Fruit fly (Drosophila melanogaster) whole organism, embryonic: ENCODE results near the gene CG31388.

ENCODE experiments used
- CG11456 ChIP-seq: fragments of 200-800 bp; sonication (Bioruptor generic); IDR thresholded peaks from 3 replicates; pipeline ENCODE4 v1.3.6; 2022; ENCODE audit warnings: missing biosample characterization, missing genetic modification characterization
- CG12155 ChIP-seq: fragments of 200-800 bp; sonication (Bioruptor generic); optimal IDR thresholded peaks from 3 replicates; lab custom pipeline; 2016; ENCODE audit warnings: missing biosample characterization, missing genetic modification characterization
- CG13296 ChIP-seq: fragments of 200-800 bp; sonication (Bioruptor generic); optimal IDR thresholded peaks from 3 replicates; lab custom pipeline; 2018; ENCODE audit warnings: missing biosample characterization, mild to moderate bottlenecking, missing genetic modification characterization
- CG14710 ChIP-seq: fragments of 200-800 bp; sonication (Bioruptor generic); optimal IDR thresholded peaks from 3 replicates; lab custom pipeline; 2019; ENCODE audit warnings: missing biosample characterization, mild to moderate bottlenecking, missing genetic modification characterization, moderate library complexity
- CG1603 ChIP-seq: fragments of 200-800 bp; sonication (Bioruptor generic); optimal IDR thresholded peaks from 2 replicates; lab custom pipeline; 2019; ENCODE audit warnings: missing biosample characterization, mild to moderate bottlenecking, missing genetic modification characterization, moderate library complexity
- CG17612 ChIP-seq: fragments of 200-800 bp; sonication (Bioruptor generic); IDR thresholded peaks from 2 replicates; pipeline ENCODE4 v1.3.6; 2022; ENCODE audit warnings: missing biosample characterization, missing genetic modification characterization
- CG34224 ChIP-seq: fragments of 200-800 bp; sonication (Bioruptor generic); IDR thresholded peaks from 3 replicates; pipeline ENCODE4 v1.3.6; 2022; ENCODE audit warnings: missing biosample characterization, missing genetic modification characterization; ENCODE audit not compliant: partially characterized antibody
- CG4820 ChIP-seq: fragments of 200-800 bp; sonication (Bioruptor generic); optimal IDR thresholded peaks from 3 replicates; lab custom pipeline; 2016; ENCODE audit warnings: missing biosample characterization, missing genetic modification characterization
- CG8359 ChIP-seq: fragments of 200-800 bp; sonication (Bioruptor generic); optimal IDR thresholded peaks from 2 replicates; lab custom pipeline; 2017; ENCODE audit warnings: missing biosample characterization, mild to moderate bottlenecking, missing genetic modification characterization, borderline replicate concordance
- CG9727 ChIP-seq: fragments of 200-800 bp; sonication (Bioruptor generic); optimal IDR thresholded peaks from 3 replicates; lab custom pipeline; 2017; ENCODE audit warnings: missing biosample characterization, mild to moderate bottlenecking, missing genetic modification characterization
- CTCF ChIP-seq: fragments of 200-800 bp; sonication (Bioruptor generic); optimal IDR thresholded peaks from 2 replicates; lab custom pipeline; 2017; ENCODE audit warnings: missing biosample characterization, mild to moderate bottlenecking, missing genetic modification characterization, moderate library complexity
- Deaf1 ChIP-seq: fragments of 200-800 bp; optimal IDR thresholded peaks from 3 replicates; lab custom pipeline; 2019; ENCODE audit warnings: missing biosample characterization, mild to moderate bottlenecking, missing genetic modification characterization, moderate library complexity
- Doc3 ChIP-seq: fragments of 200-800 bp; sonication (Bioruptor generic); IDR thresholded peaks from 3 replicates; pipeline ENCODE4 v1.3.6; 2022; ENCODE audit warnings: missing biosample characterization, missing genetic modification characterization; ENCODE audit not compliant: partially characterized antibody
- GATAe ChIP-seq: fragments of 200-800 bp; sonication (Bioruptor generic); conservative IDR thresholded peaks from 2 replicates; pipeline ENCODE4 v1.3.6; 2022; ENCODE audit warnings: missing biosample characterization, missing genetic modification characterization
- Gsc ChIP-seq: fragments of 200-800 bp; sonication (Bioruptor generic); IDR thresholded peaks from 2 replicates; pipeline ENCODE4 v1.3.6; 2022; ENCODE audit warnings: missing biosample characterization, missing genetic modification characterization
- H15 ChIP-seq: fragments of 200-800 bp; sonication (Bioruptor generic); IDR thresholded peaks from 3 replicates; pipeline ENCODE4 v1.3.6; 2022; ENCODE audit warnings: missing biosample characterization, missing genetic modification characterization
- Hey ChIP-seq: fragments of 200-800 bp; sonication (Bioruptor generic); optimal IDR thresholded peaks from 3 replicates; lab custom pipeline; 2018; ENCODE audit warnings: missing biosample characterization, mild to moderate bottlenecking, missing genetic modification characterization
- Hr3 ChIP-seq: fragments of 200-800 bp; sonication (Bioruptor generic); optimal IDR thresholded peaks from 3 replicates; lab custom pipeline; 2016; ENCODE audit warnings: missing biosample characterization, missing genetic modification characterization
- Jarid2 ChIP-seq: fragments of 200-800 bp; sonication (Bioruptor generic); optimal IDR thresholded peaks from 3 replicates; lab custom pipeline; 2017; ENCODE audit warnings: mild to moderate bottlenecking, missing biosample characterization, missing genetic modification reagents, missing genetic modification characterization
- Med ChIP-seq: fragments of 200-800 bp; sonication (Bioruptor generic); peaks from one replicate; lab custom pipeline; 2016; ENCODE audit warnings: missing biosample characterization, missing genetic modification characterization, mild to moderate bottlenecking, inconsistent platforms, moderate library complexity
- Meics ChIP-seq: fragments of 200-800 bp; sonication (Bioruptor generic); optimal IDR thresholded peaks from 2 replicates; lab custom pipeline; 2017; ENCODE audit warnings: missing biosample characterization, mild to moderate bottlenecking, missing genetic modification characterization
- Sox102F ChIP-seq: fragments of 200-800 bp; sonication (Bioruptor generic); optimal IDR thresholded peaks from 2 replicates; lab custom pipeline; 2018; ENCODE audit warnings: missing biosample characterization, mild to moderate bottlenecking, missing genetic modification characterization, moderate library complexity
- Xrp1 ChIP-seq: fragments of 200-800 bp; sonication (Bioruptor generic); IDR thresholded peaks from 2 replicates; pipeline ENCODE4 v1.3.6; 2022; ENCODE audit warnings: missing biosample characterization, missing genetic modification characterization
- YL-1 ChIP-seq: fragments of 200-800 bp; sonication (Bioruptor generic); optimal IDR thresholded peaks from 3 replicates; lab custom pipeline; 2017; ENCODE audit warnings: missing biosample characterization, mild to moderate bottlenecking, missing genetic modification characterization
- amos ChIP-seq: fragments of 200-800 bp; sonication (Bioruptor generic); IDR thresholded peaks from 2 replicates; pipeline ENCODE4 v1.3.6; 2022; ENCODE audit warnings: missing biosample characterization, missing genetic modification characterization; ENCODE audit not compliant: partially characterized antibody
- bigmax ChIP-seq: fragments of 200-800 bp; sonication (Bioruptor generic); optimal IDR thresholded peaks from 2 replicates; lab custom pipeline; 2018; ENCODE audit warnings: missing biosample characterization, mild to moderate bottlenecking, missing genetic modification characterization
- cg ChIP-seq: fragments of 200-800 bp; sonication (Bioruptor generic); optimal IDR thresholded peaks from 3 replicates; lab custom pipeline; 2019; ENCODE audit warnings: missing biosample characterization, mild to moderate bottlenecking, missing genetic modification characterization, moderate library complexity
- dimm ChIP-seq: fragments of 200-800 bp; sonication (Bioruptor generic); IDR thresholded peaks from 2 replicates; pipeline ENCODE4 v1.3.6; 2022; ENCODE audit warnings: missing biosample characterization, missing genetic modification characterization
- fd64A ChIP-seq: fragments of 200-800 bp; sonication (Bioruptor generic); optimal IDR thresholded peaks from 3 replicates; lab custom pipeline; 2018; ENCODE audit warnings: missing biosample characterization, mild to moderate bottlenecking, missing genetic modification characterization
- gcm2 ChIP-seq: fragments of 200-800 bp; sonication (Bioruptor generic); optimal IDR thresholded peaks from 2 replicates; lab custom pipeline; 2016; ENCODE audit warnings: missing biosample characterization, missing genetic modification characterization
- ind ChIP-seq: fragments of 200-800 bp; sonication (Bioruptor generic); optimal IDR thresholded peaks from 3 replicates; lab custom pipeline; 2016; ENCODE audit warnings: missing biosample characterization, missing genetic modification characterization
- onecut ChIP-seq: fragments of 200-800 bp; sonication (Bioruptor generic); IDR thresholded peaks from 2 replicates; pipeline ENCODE4 v1.3.6; 2022; ENCODE audit warnings: missing biosample characterization, missing genetic modification characterization
- pros ChIP-seq: fragments of 200-800 bp; sonication (Bioruptor generic); optimal IDR thresholded peaks from 3 replicates; lab custom pipeline; 2019; ENCODE audit warnings: missing biosample characterization, mild to moderate bottlenecking, missing genetic modification characterization, moderate library complexity
- sc ChIP-seq, 3 experiments: fragments of >200 bp in 2 of 3; fragments of 200-800 bp in 1 of 3; sonication (Bioruptor generic) in 1 of 3; optimal IDR thresholded peaks; 2 replicates in 2 of 3; 3 replicates in 1 of 3; lab custom pipeline; 2017; ENCODE audit warnings: mild to moderate bottlenecking in 1 of 3, missing biosample characterization in 1 of 3, missing genetic modification characterization in 1 of 3, missing genetic modification reagents in 1 of 3
- sisA ChIP-seq: fragments of 200-800 bp; sonication (Bioruptor generic); IDR thresholded peaks from 2 replicates; pipeline ENCODE4 v1.3.6; 2022; ENCODE audit warnings: missing biosample characterization, missing genetic modification characterization
- slbo ChIP-seq: fragments of 200-800 bp; sonication (Bioruptor generic); IDR thresholded peaks from 2 replicates; pipeline ENCODE4 v1.3.6; 2022; ENCODE audit warnings: missing biosample characterization, missing genetic modification characterization
- slp2 ChIP-seq: fragments of 200-800 bp; sonication (Bioruptor generic); optimal IDR thresholded peaks from 2 replicates; lab custom pipeline; 2016; ENCODE audit warnings: missing biosample characterization, missing genetic modification characterization
- zf30C ChIP-seq: fragments of 200-800 bp; sonication (Bioruptor generic); optimal IDR thresholded peaks from 3 replicates; lab custom pipeline; 2018; ENCODE audit warnings: missing biosample characterization, mild to moderate bottlenecking, missing genetic modification characterization

The CG31388 gene

DNA sequence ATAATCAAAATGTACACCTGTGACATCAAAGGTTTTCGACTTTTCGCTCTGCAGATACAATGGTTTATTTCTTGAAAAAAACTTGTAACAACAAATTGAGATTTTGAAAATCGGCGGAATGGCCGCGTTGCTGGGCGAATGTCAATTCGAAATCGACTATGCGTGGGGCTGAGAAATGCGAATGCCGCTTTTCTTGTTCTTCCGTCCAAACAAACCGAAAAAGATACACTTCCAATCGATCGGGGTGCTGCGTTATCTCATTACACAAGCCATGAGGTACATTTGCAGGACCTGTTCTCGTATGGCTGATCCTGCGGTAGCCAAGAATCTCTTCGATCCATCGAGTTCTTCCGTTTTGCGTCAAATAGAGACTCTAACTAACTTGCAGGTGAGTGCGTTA is at the start of gene CG31388 (continued):
- TF ChIP-seq Xrp1 (GFP tag; lab: Robert Waterston, UW) (no peak), onecut (peak; percentile 32; the same call in 1 of the 2 replicates), cg (GFP tag; lab: Kevin White, UChicago) (no peak), H15 (GFP tag; lab: Robert Waterston, UW) (no peak), amos (no peak; the same call in 1 of the 2 replicates), CG17612 (GFP tag; lab: Robert Waterston, UW) (no peak), CG8359 (no peak), sc (optimal IDR thresholded peaks at IDR 0.05; lab: Kevin White, UChicago) (no peak), sc (GFP tag; optimal IDR thresholded peaks at IDR 0.05; lab: Kevin White, UChicago) (no peak), Doc3 (GFP tag; lab: Robert Waterston, UW) (no peak), YL-1 (GFP tag; lab: Kevin White, UChicago) (peak; percentile 63), ind (no peak), Gsc (GFP tag; lab: Robert Waterston, UW) (no peak), bigmax (no peak), CTCF (GFP tag; lab: Kevin White, UChicago) (no peak), CG9727 (GFP tag; lab: Kevin White, UChicago) (no peak), CG34224 (GFP tag; lab: Robert Waterston, UW) (no peak), CG14710 (peak; percentile 95), CG13296 (GFP tag; lab: Kevin White, UChicago) (no peak), sisA (GFP tag; lab: Robert Waterston, UW) (no peak)
- TF ChIP-seq, all 482 proteins: peak for 26

DNA sequence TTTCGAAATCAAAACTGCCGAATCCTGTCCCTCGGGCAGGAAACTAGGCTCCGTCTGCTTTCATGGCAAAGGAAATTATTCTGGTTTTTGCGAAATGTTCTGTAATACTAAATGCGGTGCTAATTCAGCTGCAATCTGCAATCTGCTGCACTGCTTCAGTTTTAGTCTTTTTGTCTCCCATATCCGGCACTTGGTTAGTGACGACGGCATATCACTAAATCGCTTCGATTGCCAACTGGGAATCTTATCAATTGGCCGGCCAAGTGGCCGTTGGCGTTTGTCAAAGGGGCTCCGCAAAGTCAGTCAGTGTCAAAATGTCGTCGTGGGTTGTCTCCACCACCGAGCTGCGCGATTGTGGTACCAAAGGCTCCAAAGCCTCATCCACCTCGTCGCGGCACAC is 41.8 kb upstream of the CG31388 start, which contains the start of gene CG18577:
Gene CG18577, plus strand, starts transcription at position 301 of the 400 bp plus-strand sequence.
- TF ChIP-seq dimm (GFP tag; lab: Robert Waterston, UW) (no peak), CG4820 (GFP tag; lab: Kevin White, UChicago) (no peak), pros (GFP tag; lab: Kevin White, UChicago) (no peak), Xrp1 (GFP tag; lab: Robert Waterston, UW) (no peak), zf30C (no peak), gcm2 (GFP tag; lab: Kevin White, UChicago) (no peak), Sox102F (GFP tag; lab: Kevin White, UChicago) (no peak), slp2 (GFP tag; lab: Kevin White, UChicago) (no peak), Jarid2 (no peak), CG11456 (0 out of 3 replicates have a peak, but pooled peaks have one; percentile 5), Deaf1 (tag; lab: Kevin White, UChicago) (no peak), Meics (GFP tag; lab: Kevin White, UChicago) (peak; percentile 55), CG12155 (GFP tag; lab: Kevin White, UChicago) (no peak), sisA (GFP tag; lab: Robert Waterston, UW) (no peak), slbo (no peak), Med (GFP tag; lab: Kevin White, UChicago) (peak; percentile 87), Hey (peak; percentile 41), Hr3 (GFP tag; lab: Kevin White, UChicago) (no peak), CG1603 (tag; lab: Kevin White, UChicago) (no peak), fd64A (GFP tag; lab: Kevin White, UChicago) (no peak), GATAe (GFP tag; lab: Robert Waterston, UW) (peak; percentile 18; the same call in 1 of the 2 replicates)
